Worm (Caenorhabditis elegans): ENCODE data around the gene srg-6.

- no peak for TF ChIP-seq dao-5 (tag; optimal IDR thresholded peaks at IDR 0.05)
- TF ChIP-seq him-1 (tag; optimal IDR thresholded peaks at IDR 0.05) = no peak
- TF ChIP-seq W03F9.2 (tag; optimal IDR thresholded peaks at IDR 0.05) = no peak
These were observed 7.5 kb downstream of the srg-6 start, which contains the start of gene srg-1 for ce11 chrIII:6258262-6258661.
